Fruit fly (Drosophila melanogaster) whole organism, embryonic: ENCODE results near the gene CG14088.

ENCODE experiments used
- CG34376 ChIP-seq: fragments of 200-800 bp; sonication (Bioruptor generic); optimal IDR thresholded peaks from 2 replicates; lab custom pipeline; 2018; ENCODE audit warnings: missing biosample characterization, mild to moderate bottlenecking, missing genetic modification characterization
- CG4854 ChIP-seq: fragments of 200-800 bp; sonication (Bioruptor generic); optimal IDR thresholded peaks from 2 replicates; lab custom pipeline; 2016; ENCODE audit warnings: missing biosample characterization, missing genetic modification characterization, inconsistent platforms
- Hr51 ChIP-seq, 2 experiments: fragments of 200-800 bp; sonication (Bioruptor generic); optimal IDR thresholded peaks; 2 replicates in 1 of 2; 3 replicates in 1 of 2; lab custom pipeline; 2016 to 2018; ENCODE audit warnings: missing biosample characterization in 2 of 2, missing genetic modification characterization in 2 of 2, mild to moderate bottlenecking in 1 of 2, moderate library complexity in 1 of 2
- Hsf ChIP-seq: fragments of 200-800 bp; sonication (Bioruptor generic); optimal IDR thresholded peaks from 3 replicates; lab custom pipeline; 2016; ENCODE audit warnings: missing biosample characterization, missing genetic modification characterization
- Med ChIP-seq: fragments of 200-800 bp; sonication (Bioruptor generic); peaks from one replicate; lab custom pipeline; 2016; ENCODE audit warnings: missing biosample characterization, missing genetic modification characterization, mild to moderate bottlenecking, inconsistent platforms, moderate library complexity
- Optix ChIP-seq: fragments of 200-800 bp; sonication (Bioruptor generic); IDR thresholded peaks from 3 replicates; pipeline ENCODE4 v1.3.6; 2022; ENCODE audit warnings: missing biosample characterization, missing genetic modification characterization
- Sin3A ChIP-seq: fragments of >200 bp; optimal IDR thresholded peaks from 2 replicates; lab custom pipeline; 2018
- ac ChIP-seq: fragments of 200-800 bp; sonication (Bioruptor generic); optimal IDR thresholded peaks from 3 replicates; lab custom pipeline; 2017; ENCODE audit warnings: missing biosample characterization, mild to moderate bottlenecking, missing genetic modification characterization
- chinmo ChIP-seq: fragments of 200-800 bp; sonication (Bioruptor generic); IDR thresholded peaks from 4 replicates; pipeline ENCODE4 v1.3.6; 2022; ENCODE audit warnings: missing biosample characterization, missing genetic modification characterization; ENCODE audit not compliant: partially characterized antibody
- cwo ChIP-seq: fragments of 200-800 bp; sonication (Bioruptor generic); optimal IDR thresholded peaks from 3 replicates; lab custom pipeline; 2017; ENCODE audit warnings: missing biosample characterization, missing genetic modification characterization, mild to moderate bottlenecking, moderate library complexity, missing genetic modification reagents
- dmrt99B ChIP-seq: fragments of 200-800 bp; sonication (Bioruptor generic); optimal IDR thresholded peaks from 2 replicates; lab custom pipeline; 2018; ENCODE audit warnings: missing biosample characterization, mild to moderate bottlenecking, missing genetic modification characterization, moderate library complexity
- gce ChIP-seq: fragments of 200-800 bp; sonication (Bioruptor generic); IDR thresholded peaks from 3 replicates; pipeline ENCODE4 v1.3.6; 2022; ENCODE audit warnings: missing biosample characterization, missing genetic modification characterization
- her ChIP-seq: fragments of 200-800 bp; sonication (Bioruptor generic); optimal IDR thresholded peaks from 2 replicates; lab custom pipeline; 2016; ENCODE audit warnings: missing biosample characterization, missing genetic modification characterization
- sens ChIP-seq: fragments of 200-800 bp; sonication (Bioruptor generic); peaks from one replicate; lab custom pipeline; 2016; ENCODE audit warnings: missing biosample characterization, missing genetic modification characterization

The CG14088 gene

dm6 chr3L:19221455-19221854 is 49.0 kb downstream of the CG14088 start (continued):
- TF ChIP-seq gce (GFP tag; lab: Robert Waterston, UW): 0 out of 3 replicates have a peak, but pooled peaks have one; percentile 24
- no peak for TF ChIP-seq Optix (GFP tag; lab: Robert Waterston, UW)
- no peak for TF ChIP-seq CG34376 (GFP tag; lab: Kevin White, UChicago)
- no peak for TF ChIP-seq ac (GFP tag; lab: Kevin White, UChicago)
- TF ChIP-seq Hr51 (GFP tag; optimal IDR thresholded peaks at IDR 0.05; lab: Kevin White, UChicago): no peak
- TF ChIP-seq CG4854: no peak
- TF ChIP-seq sens: peak; percentile 51
- no peak for TF ChIP-seq her
- TF ChIP-seq Hsf (GFP tag; lab: Kevin White, UChicago): no peak
- TF ChIP-seq cwo (GFP tag; lab: Kevin White, UChicago): peak; percentile 21
- peak; percentile 58 for TF ChIP-seq Med (GFP tag; lab: Kevin White, UChicago)
- TF ChIP-seq chinmo (GFP tag; lab: Robert Waterston, UW): 0 out of 4 replicates have a peak, but pooled peaks have one; percentile 45
- TF ChIP-seq Sin3A (lab: Kevin White, UChicago): no peak
- no peak for TF ChIP-seq dmrt99B (tag; lab: Kevin White, UChicago)
